Worm (Caenorhabditis elegans) whole organism, L4 larva: ENCODE results near the gene C01G10.15.

ENCODE experiments used
- D1046.2 ChIP-seq: fragments of 200-800 bp; sonication (Bioruptor generic); IDR thresholded peaks from 2 replicates; pipeline ENCODE4 v1.3.6; 2022; ENCODE audit warnings: missing genetic modification characterization, missing compliant biosample characterization
- ctbp-1 ChIP-seq: fragments of 200-800 bp; sonication (Bioruptor generic); IDR thresholded peaks from 2 replicates; pipeline ENCODE4 v1.3.6; 2022; ENCODE audit warnings: missing genetic modification reagents, missing genetic modification characterization, missing compliant biosample characterization
- fkh-10 ChIP-seq: fragments of 150-350 bp; optimal IDR thresholded peaks from 2 replicates; lab custom pipeline; 2014; ENCODE audit warnings: missing biosample characterization, missing genetic modification reagents, missing genetic modification characterization
- lsy-2 ChIP-seq, 2 experiments: fragments of 150-350 bp in 1 of 2; sonication (generic microtip) in 1 of 2; optimal IDR thresholded peaks; 2 replicates each; lab custom pipeline; 2014 to 2017; ENCODE audit warnings: missing biosample characterization in 2 of 2, missing genetic modification characterization in 2 of 2
- nhr-76 ChIP-seq: fragments of 150-350 bp; optimal IDR thresholded peaks from 2 replicates; lab custom pipeline; 2014; ENCODE audit warnings: missing biosample characterization, missing genetic modification characterization
- zag-1 ChIP-seq: fragments of 150-350 bp; optimal IDR thresholded peaks from 2 replicates; lab custom pipeline; 2014; ENCODE audit warnings: missing biosample characterization, missing genetic modification characterization
- ztf-11 ChIP-seq: fragments of 150-350 bp; optimal IDR thresholded peaks from 2 replicates; lab custom pipeline; 2014; ENCODE audit warnings: missing biosample characterization, missing genetic modification characterization

- TF ChIP-seq fkh-10 (GFP tag; lab: Kevin White, UChicago) (peak; percentile 80), ztf-11 (no peak), zag-1 (tag; lab: Kevin White, UChicago) (no peak), nhr-76 (no peak), lsy-2 (tag; optimal IDR thresholded peaks at IDR 0.05; lab: Kevin White, UChicago) (peak; percentile 64 to 94), D1046.2 (GFP tag; lab: Robert Waterston, UW) (no peak), ctbp-1 (GFP tag; lab: Robert Waterston, UW) (no peak)
Observed at ce11 chrV:15085335-15085800, 1.7 kb downstream of the C01G10.15 start, which contains the start of the genes ahsa-1 and C01G10.7.
